Worm (Caenorhabditis elegans) whole organism, midembryonic: ENCODE results near the gene B0454.6.

Experiments
- T22C8.4 ChIP-seq: fragments of 200-800 bp; sonication (Bioruptor generic); IDR thresholded peaks from 2 replicates; pipeline ENCODE4 v1.3.6; 2022; ENCODE audit warnings: missing genetic modification characterization, missing compliant biosample characterization
- flt-1 ChIP-seq: fragments of 200-800 bp; sonication (Bioruptor generic); IDR thresholded peaks from 2 replicates; pipeline ENCODE4 v1.3.6; 2022; ENCODE audit warnings: missing genetic modification characterization, missing compliant biosample characterization

ce11 chrII:3036344-3036743 is 3.8 kb downstream of the B0454.6 start:
- TF ChIP-seq flt-1 (GFP tag; lab: Robert Waterston, UW) (no peak), T22C8.4 (no peak)
